Worm (Caenorhabditis elegans) whole organism, L1 larva: ENCODE results near the gene nhr-26.

ENCODE experiments used
- C16A3.4 ChIP-seq: fragments of 150-350 bp; optimal IDR thresholded peaks from 2 replicates; lab custom pipeline; 2014; ENCODE audit warnings: missing biosample characterization, missing genetic modification characterization
- C34B4.2 ChIP-seq: sonication (generic microtip); optimal IDR thresholded peaks from 2 replicates; lab custom pipeline; 2017; ENCODE audit warnings: mild to moderate bottlenecking, missing genetic modification characterization, missing compliant biosample characterization
- alr-1 ChIP-seq: fragments of 200-800 bp; sonication (Bioruptor generic); optimal IDR thresholded peaks from 2 replicates; lab custom pipeline; 2018; ENCODE audit warnings: borderline replicate concordance, mild to moderate bottlenecking, missing genetic modification characterization, missing compliant biosample characterization
- aly-2 ChIP-seq: fragments of 150-350 bp; optimal IDR thresholded peaks from 2 replicates; lab custom pipeline; 2014; ENCODE audit warnings: missing biosample characterization, missing genetic modification characterization
- ama-1 ChIP-seq: fragments of 150-350 bp; optimal IDR thresholded peaks from 2 replicates; lab custom pipeline; 2014
- ceh-63 ChIP-seq: fragments of 200-800 bp; sonication (Bioruptor generic); optimal IDR thresholded peaks from 2 replicates; lab custom pipeline; 2018; ENCODE audit warnings: mild to moderate bottlenecking, missing genetic modification characterization, missing compliant biosample characterization
- ceh-8 ChIP-seq: fragments of 200-800 bp; sonication (Bioruptor generic); optimal IDR thresholded peaks from 2 replicates; lab custom pipeline; 2018; ENCODE audit warnings: mild to moderate bottlenecking, missing genetic modification characterization, moderate library complexity, missing compliant biosample characterization
- ceh-82 ChIP-seq, 3 experiments: fragments of 150-350 bp in 1 of 3; sonication (generic microtip) in 2 of 3; optimal IDR thresholded peaks; 2 replicates each; lab custom pipeline; 2014 to 2017; ENCODE audit warnings: missing biosample characterization in 3 of 3, missing genetic modification characterization in 3 of 3
- ceh-90 ChIP-seq: sonication (generic microtip); optimal IDR thresholded peaks from 2 replicates; lab custom pipeline; 2016; ENCODE audit warnings: missing genetic modification characterization, missing compliant biosample characterization
- ces-1 ChIP-seq: fragments of 150-350 bp; optimal IDR thresholded peaks from 2 replicates; lab custom pipeline; 2014; ENCODE audit warnings: missing biosample characterization, missing genetic modification reagents, missing genetic modification characterization
- dpl-1 ChIP-seq, 3 experiments: fragments of 150-350 bp in 2 of 3; sonication (generic microtip) in 1 of 3; optimal IDR thresholded peaks; 2 replicates each; lab custom pipeline; 2014 to 2017; ENCODE audit warnings: missing biosample characterization in 3 of 3, missing genetic modification characterization in 3 of 3, missing genetic modification reagents in 3 of 3
- dsc-1 ChIP-seq: sonication (generic microtip); optimal IDR thresholded peaks from 2 replicates; lab custom pipeline; 2016; ENCODE audit warnings: mild to moderate bottlenecking, missing genetic modification characterization, missing compliant biosample characterization
- efl-1 ChIP-seq, 4 experiments: fragments of 150-350 bp; optimal IDR thresholded peaks in 3 of 4; peaks in 1 of 4; 1 replicate in 1 of 4; 2 replicates in 3 of 4; lab custom pipeline; 2014; ENCODE audit warnings: missing biosample characterization in 2 of 4, missing genetic modification characterization in 2 of 4, missing genetic modification reagents in 2 of 4
- egl-13 ChIP-seq: sonication (generic microtip); optimal IDR thresholded peaks from 2 replicates; lab custom pipeline; 2016; ENCODE audit warnings: missing genotype, missing genetic modification reagents, missing genetic modification characterization, missing compliant biosample characterization
- elt-2 ChIP-seq: sonication (generic microtip); optimal IDR thresholded peaks from 2 replicates; lab custom pipeline; 2016; ENCODE audit warnings: missing genetic modification characterization, mild to moderate bottlenecking, inconsistent platforms, missing compliant biosample characterization, missing genetic modification reagents
- fkh-10 ChIP-seq: sonication (generic microtip); optimal IDR thresholded peaks from 2 replicates; lab custom pipeline; 2017; ENCODE audit warnings: missing biosample characterization, missing genetic modification reagents, missing genetic modification characterization
- fos-1 ChIP-seq: fragments of 150-350 bp; optimal IDR thresholded peaks from 2 replicates; lab custom pipeline; 2014; ENCODE audit warnings: missing biosample characterization, missing genetic modification characterization
- grh-1 ChIP-seq: fragments of 200-800 bp; sonication (Bioruptor generic); IDR thresholded peaks from 2 replicates; pipeline ENCODE4 v1.3.6; 2022; ENCODE audit warnings: missing genetic modification reagents, missing genetic modification characterization, missing compliant biosample characterization
- hlh-4 ChIP-seq: sonication (generic microtip); optimal IDR thresholded peaks from 2 replicates; lab custom pipeline; 2016; ENCODE audit warnings: mild to moderate bottlenecking, missing genetic modification characterization, missing compliant biosample characterization
- lin-13 ChIP-seq: fragments of 150-350 bp; optimal IDR thresholded peaks from 2 replicates; lab custom pipeline; 2014; ENCODE audit warnings: missing biosample characterization, missing genetic modification reagents, missing genetic modification characterization
- lin-14 ChIP-seq: fragments of 200-800 bp; sonication (Bioruptor generic); optimal IDR thresholded peaks from 2 replicates; lab custom pipeline; 2018; ENCODE audit warnings: mild to moderate bottlenecking, missing genetic modification characterization, moderate library complexity, missing compliant biosample characterization
- lin-15B ChIP-seq: fragments of 150-350 bp; sonication (generic microtip); optimal IDR thresholded peaks from 3 replicates; lab custom pipeline; 2014; ENCODE audit warnings: missing biosample characterization, missing genetic modification characterization
- lin-35 ChIP-seq, 2 experiments: fragments of 150-350 bp; optimal IDR thresholded peaks; 2 replicates each; lab custom pipeline; 2014; ENCODE audit warnings: missing biosample characterization in 2 of 2, missing genetic modification characterization in 2 of 2, missing genetic modification reagents in 2 of 2
- lir-3 ChIP-seq: sonication (generic microtip); optimal IDR thresholded peaks from 2 replicates; lab custom pipeline; 2016; ENCODE audit warnings: mild to moderate bottlenecking, missing genetic modification characterization, moderate library complexity, missing compliant biosample characterization; ENCODE audit not compliant: poor library complexity
- lsy-2 ChIP-seq, 2 experiments: fragments of 150-350 bp; optimal IDR thresholded peaks; 2 replicates each; lab custom pipeline; 2014; ENCODE audit warnings: missing biosample characterization in 2 of 2, missing genetic modification characterization in 2 of 2
- mab-9 ChIP-seq: fragments of 200-800 bp; sonication (Bioruptor generic); IDR thresholded peaks from 2 replicates; pipeline ENCODE4 v1.3.6; 2022; ENCODE audit warnings: missing genetic modification reagents, missing genetic modification characterization, missing compliant biosample characterization
- mdl-1 ChIP-seq, 2 experiments: fragments of 150-350 bp; optimal IDR thresholded peaks; 2 replicates each; lab custom pipeline; 2014 to 2017; ENCODE audit warnings: missing biosample characterization in 2 of 2, missing genetic modification characterization in 2 of 2, inconsistent platforms in 1 of 2
- mep-1 ChIP-seq: fragments of 150-350 bp; optimal IDR thresholded peaks from 2 replicates; lab custom pipeline; 2014; ENCODE audit warnings: missing biosample characterization, missing genetic modification characterization
- nhr-11 ChIP-seq: fragments of 150-350 bp; optimal IDR thresholded peaks from 2 replicates; lab custom pipeline; 2014; ENCODE audit warnings: missing biosample characterization, missing genetic modification characterization
- nhr-12 ChIP-seq: sonication (generic microtip); optimal IDR thresholded peaks from 2 replicates; lab custom pipeline; 2017; ENCODE audit warnings: missing biosample characterization, missing genetic modification characterization
- nhr-19 ChIP-seq: fragments of 200-800 bp; sonication (Bioruptor generic); conservative IDR thresholded peaks from 2 replicates; pipeline ENCODE4 v1.3.6; 2022; ENCODE audit warnings: missing genetic modification characterization, missing compliant biosample characterization
- nhr-237 ChIP-seq: fragments of 150-350 bp; optimal IDR thresholded peaks from 2 replicates; lab custom pipeline; 2014; ENCODE audit warnings: missing biosample characterization, missing genetic modification characterization
- nhr-71 ChIP-seq: sonication (generic microtip); optimal IDR thresholded peaks from 2 replicates; lab custom pipeline; 2016; ENCODE audit warnings: mild to moderate bottlenecking, missing genetic modification characterization, moderate library complexity, missing compliant biosample characterization
- nhr-76 ChIP-seq: sonication (generic microtip); optimal IDR thresholded peaks from 2 replicates; lab custom pipeline; 2017; ENCODE audit warnings: missing biosample characterization, missing genetic modification characterization
- nhr-77 ChIP-seq: fragments of 150-350 bp; optimal IDR thresholded peaks from 2 replicates; lab custom pipeline; 2014; ENCODE audit warnings: missing biosample characterization, missing genetic modification characterization
- nhr-84 ChIP-seq: sonication (generic microtip); optimal IDR thresholded peaks from 2 replicates; lab custom pipeline; 2017; ENCODE audit warnings: missing biosample characterization, missing genetic modification characterization
- pag-3 ChIP-seq: sonication (generic microtip); optimal IDR thresholded peaks from 2 replicates; lab custom pipeline; 2017; ENCODE audit warnings: missing genetic modification characterization, mild to moderate bottlenecking, missing compliant biosample characterization, antibody characterized with exemption, borderline replicate concordance; ENCODE audit not compliant: insufficient read depth
- pax-3 ChIP-seq: fragments of 200-800 bp; sonication (Bioruptor generic); optimal IDR thresholded peaks from 2 replicates; lab custom pipeline; 2018; ENCODE audit warnings: mild to moderate bottlenecking, missing genetic modification characterization, moderate library complexity, missing compliant biosample characterization
- rnt-1 ChIP-seq: sonication (generic microtip); optimal IDR thresholded peaks from 2 replicates; lab custom pipeline; 2016; ENCODE audit warnings: mild to moderate bottlenecking, missing genetic modification characterization, moderate library complexity, missing compliant biosample characterization
- snu-23 ChIP-seq: sonication (generic microtip); optimal IDR thresholded peaks from 2 replicates; lab custom pipeline; 2016; ENCODE audit warnings: missing genetic modification characterization, missing compliant biosample characterization
- sup-37 ChIP-seq: fragments of 200-800 bp; sonication (Bioruptor generic); optimal IDR thresholded peaks from 2 replicates; lab custom pipeline; 2018; ENCODE audit warnings: mild to moderate bottlenecking, missing genetic modification characterization, missing compliant biosample characterization
- swsn-7 ChIP-seq: sonication (generic microtip); optimal IDR thresholded peaks from 2 replicates; lab custom pipeline; 2016; ENCODE audit warnings: missing genetic modification characterization, missing compliant biosample characterization
- tlp-1 ChIP-seq: fragments of 150-350 bp; optimal IDR thresholded peaks from 2 replicates; lab custom pipeline; 2014; ENCODE audit warnings: missing biosample characterization, missing genetic modification characterization
- unc-130 ChIP-seq: fragments of 150-350 bp; optimal IDR thresholded peaks from 2 replicates; lab custom pipeline; 2017; ENCODE audit warnings: missing biosample characterization, missing genetic modification characterization, inconsistent platforms
- unc-86 ChIP-seq: sonication (generic microtip); optimal IDR thresholded peaks from 2 replicates; lab custom pipeline; 2016; ENCODE audit warnings: missing genetic modification characterization, missing compliant biosample characterization
- unc-98 ChIP-seq: fragments of 200-800 bp; sonication (Bioruptor generic); IDR thresholded peaks from 2 replicates; pipeline ENCODE4 v1.3.6; 2022; ENCODE audit warnings: missing genetic modification characterization, missing compliant biosample characterization
- xbp-1 ChIP-seq: sonication (generic microtip); optimal IDR thresholded peaks from 2 replicates; lab custom pipeline; 2016; ENCODE audit warnings: missing genetic modification characterization, missing compliant biosample characterization
- zag-1 ChIP-seq: fragments of 150-350 bp; optimal IDR thresholded peaks from 2 replicates; lab custom pipeline; 2014; ENCODE audit warnings: missing biosample characterization, missing genetic modification characterization
- zip-4 ChIP-seq: fragments of 200-800 bp; sonication (Bioruptor generic); optimal IDR thresholded peaks from 2 replicates; lab custom pipeline; 2018; ENCODE audit warnings: mild to moderate bottlenecking, missing genetic modification characterization, moderate library complexity, missing compliant biosample characterization
- ztf-11 ChIP-seq, 2 experiments: sonication (generic microtip); optimal IDR thresholded peaks; 2 replicates each; lab custom pipeline; 2016 to 2017; ENCODE audit warnings: missing genetic modification characterization in 2 of 2, missing biosample characterization in 1 of 2, missing compliant biosample characterization in 1 of 2
- ztf-4 ChIP-seq: fragments of 150-350 bp; optimal IDR thresholded peaks from 2 replicates; lab custom pipeline; 2014; ENCODE audit warnings: missing biosample characterization, missing genetic modification characterization

Gene nhr-26

DNA sequence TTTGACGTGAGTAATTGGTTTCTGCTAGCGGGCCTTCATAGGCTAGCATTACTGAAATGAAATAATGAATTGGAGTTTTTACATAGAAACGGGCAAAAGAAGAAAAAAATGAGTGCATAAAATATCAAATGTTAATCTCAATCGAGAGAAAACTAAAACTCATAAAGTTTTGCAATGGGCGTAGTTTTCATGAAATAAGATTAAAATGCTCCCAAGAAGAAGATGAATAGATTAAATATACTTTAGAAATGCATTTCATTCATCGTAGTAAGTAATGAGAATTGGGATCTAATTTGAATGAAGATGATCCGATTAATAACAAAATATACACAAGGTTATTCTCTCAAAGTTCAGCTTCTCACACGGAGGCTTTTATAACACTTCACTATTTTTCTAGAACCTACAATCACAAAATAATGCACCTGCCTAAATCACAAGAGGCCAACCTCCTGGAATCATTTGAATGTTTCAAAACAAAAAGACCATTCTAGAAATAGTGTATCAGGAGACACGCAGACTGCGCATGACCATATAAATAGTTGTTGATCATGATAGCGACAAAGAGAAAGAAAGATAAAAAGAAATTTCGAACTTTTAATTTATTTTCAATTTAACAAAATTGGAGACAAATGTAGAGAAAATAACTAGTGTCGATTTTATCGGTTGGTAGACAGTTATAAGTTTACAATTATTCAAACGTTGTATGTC, 32.3 kb downstream of the nhr-26 start, which contains the start of gene nhr-17 (continued):
- TF ChIP-seq aly-2 (tag; lab: Kevin White, UChicago) (no peak), nhr-77 (no peak), unc-130 (tag; lab: Kevin White, UChicago) (no peak), nhr-11 (tag; lab: Kevin White, UChicago) (no peak), zag-1 (tag; lab: Kevin White, UChicago) (no peak), ceh-8 (GFP tag; lab: Kevin White, UChicago) (no peak), ceh-63 (GFP tag; lab: Kevin White, UChicago) (no peak), unc-98 (GFP tag; lab: Robert Waterston, UW) (no peak), hlh-4 (tag; lab: Kevin White, UChicago) (peak; percentile 78), ceh-90 (no peak), unc-86 (tag; lab: Kevin White, UChicago) (no peak), lin-14 (GFP tag; lab: Kevin White, UChicago) (peak; percentile 67), efl-1 (optimal IDR thresholded peaks at IDR 0.05; lab: Kevin White, UChicago) (no peak), efl-1 (GFP tag; optimal IDR thresholded peaks at IDR 0.05 in 1 of 2; lab: Kevin White, UChicago) (no peak), rnt-1 (tag; lab: Kevin White, UChicago) (no peak), snu-23 (peak; percentile 79), ztf-11 (tag; optimal IDR thresholded peaks at IDR 0.05; lab: Kevin White, UChicago) (no peak), egl-13 (tag; lab: Kevin White, UChicago) (peak; percentile 19), lsy-2 (tag; optimal IDR thresholded peaks at IDR 0.05; lab: Kevin White, UChicago) (peak in 1 of 2 experiments; percentile 9), lin-35 (GFP tag; optimal IDR thresholded peaks at IDR 0.05; lab: Kevin White, UChicago) (peak; percentile 8 to 68), nhr-237 (tag; lab: Kevin White, UChicago) (peak; percentile 27), lin-13 (GFP tag; lab: Kevin White, UChicago) (peak; percentile 31), mep-1 (peak; percentile 77), dsc-1 (tag; lab: Kevin White, UChicago) (peak; percentile 82), ama-1 (no peak), nhr-19 (peak; percentile 44), nhr-71 (peak; percentile 79), lin-15B (no peak), xbp-1 (tag; lab: Kevin White, UChicago) (no peak), zip-4 (no peak), dpl-1 (GFP tag; optimal IDR thresholded peaks at IDR 0.05; lab: Kevin White, UChicago) (peak in 2 of 3 experiments; percentile 22 to 36), fkh-10 (GFP tag; lab: Kevin White, UChicago) (no peak), pax-3 (tag; lab: Kevin White, UChicago) (peak; percentile 6), pag-3 (tag; lab: Kevin White, UChicago) (no peak), swsn-7 (peak; percentile 20), lir-3 (tag; lab: Kevin White, UChicago) (no peak), C16A3.4 (no peak), mab-9 (GFP tag; lab: Robert Waterston, UW) (no peak), C34B4.2 (tag; lab: Kevin White, UChicago) (no peak), elt-2 (no peak), ces-1 (GFP tag; lab: Kevin White, UChicago) (no peak), sup-37 (GFP tag; lab: Kevin White, UChicago) (no peak), ztf-4 (tag; lab: Kevin White, UChicago) (peak; percentile 12), alr-1 (no peak), mdl-1 (tag; optimal IDR thresholded peaks at IDR 0.05; lab: Kevin White, UChicago) (peak in 1 of 2 experiments; percentile 10), grh-1 (GFP tag; lab: Robert Waterston, UW) (no peak), nhr-84 (tag; lab: Kevin White, UChicago) (no peak), ceh-82 (tag; optimal IDR thresholded peaks at IDR 0.05; lab: Kevin White, UChicago) (peak in 1 of 3 experiments; percentile 2), nhr-12 (no peak), tlp-1 (tag; lab: Kevin White, UChicago) (no peak), nhr-76 (tag; lab: Kevin White, UChicago) (no peak), fos-1 (tag; lab: Kevin White, UChicago) (no peak)
